Worm (Caenorhabditis elegans): ENCODE measurements around the gene gpd-2.

Gene gpd-2

ce11 chrX:3127626-3128142, 13.2 kb upstream of the gpd-2 start (continued):
- TF ChIP-seq egl-27 (tag; optimal IDR thresholded peaks at IDR 0.05) = peak; percentile 85 to 90
- TF ChIP-seq F16B12.6 (tag; optimal IDR thresholded peaks at IDR 0.05) = peak; percentile 6
- TF ChIP-seq pqm-1 (tag; optimal IDR thresholded peaks at IDR 0.05) = peak; percentile 73

- no peak for TF ChIP-seq snu-23 (GFP tag; optimal IDR thresholded peaks at IDR 0.05)
- no peak for TF ChIP-seq lir-3 (tag; optimal IDR thresholded peaks at IDR 0.05; ENCODE audit: poor library complexity)
- no peak for TF ChIP-seq unc-98 (GFP tag; IDR thresholded peaks at IDR 0.05)
- no peak for TF ChIP-seq nhr-237 (tag; optimal IDR thresholded peaks at IDR 0.05)
- TF ChIP-seq mdl-1 (tag; optimal IDR thresholded peaks at IDR 0.05) = no peak
- no peak for TF ChIP-seq pag-3 (tag; optimal IDR thresholded peaks at IDR 0.05; ENCODE audit: borderline replicate concordance, insufficient read depth)
- no peak for TF ChIP-seq nhr-47 (tag; optimal IDR thresholded peaks at IDR 0.05)
- TF ChIP-seq ztf-4 (tag; optimal IDR thresholded peaks at IDR 0.05) = no peak
- TF ChIP-seq nhr-12 (tag; optimal IDR thresholded peaks at IDR 0.05) = no peak
- TF ChIP-seq sox-4 (tag; optimal IDR thresholded peaks at IDR 0.05) = no peak
- no peak for TF ChIP-seq snpc-4 (tag; optimal IDR thresholded peaks at IDR 0.05)
- no peak for TF ChIP-seq lin-39 (tag; optimal IDR thresholded peaks at IDR 0.05)
- TF ChIP-seq zip-4 (GFP tag; optimal IDR thresholded peaks at IDR 0.05) = no peak
- TF ChIP-seq rnt-1 (tag; optimal IDR thresholded peaks at IDR 0.05) = no peak
- TF ChIP-seq unc-130 (tag; optimal IDR thresholded peaks at IDR 0.05) = no peak
- TF ChIP-seq vab-15 (tag; optimal IDR thresholded peaks at IDR 0.05) = no peak
- TF ChIP-seq alr-1 (tag; optimal IDR thresholded peaks at IDR 0.05; ENCODE audit: borderline replicate concordance) = no peak
- TF ChIP-seq lin-35 (GFP tag; optimal IDR thresholded peaks at IDR 0.05) = no peak
- TF ChIP-seq nhr-19 (GFP tag; conservative IDR thresholded peaks at IDR 0.05) = no peak
- no peak for TF ChIP-seq mep-1 (tag; optimal IDR thresholded peaks at IDR 0.05)
These were observed 12.5 kb upstream of the gpd-2 start, which contains the start of gene spc-1 for ce11 chrX:3126979-3127378. Gene spc-1 (minus strand): TSS chrX:3127079.

- peak; percentile 42 for TF ChIP-seq nhr-71 (tag; optimal IDR thresholded peaks at IDR 0.05)
- no peak for TF ChIP-seq sptf-1 (tag; optimal IDR thresholded peaks at IDR 0.05)
- TF ChIP-seq egl-27 (tag; optimal IDR thresholded peaks at IDR 0.05) = no peak
- TF ChIP-seq lin-14 (GFP tag; optimal IDR thresholded peaks at IDR 0.05) = peak; percentile 88
- peak; percentile 13 for TF ChIP-seq snu-23 (GFP tag; optimal IDR thresholded peaks at IDR 0.05)
- TF ChIP-seq ceh-82 (tag; optimal IDR thresholded peaks at IDR 0.05) = peak in 2 of 3 experiments; percentile 1 to 52
- peak; percentile 43 for TF ChIP-seq tbx-2 (tag; optimal IDR thresholded peaks at IDR 0.05)
- TF ChIP-seq swsn-7 (tag; optimal IDR thresholded peaks at IDR 0.05) = peak; percentile 20
- no peak for TF ChIP-seq nhr-20 (tag; optimal IDR thresholded peaks at IDR 0.05)
- TF ChIP-seq isw-1 (GFP tag; IDR thresholded peaks at IDR 0.05) = 0 out of 2 replicates have a peak, but pooled peaks have one; percentile 5
- TF ChIP-seq fkh-10 (GFP tag; optimal IDR thresholded peaks at IDR 0.05) = peak; percentile 30
- TF ChIP-seq ces-1 (GFP tag; optimal IDR thresholded peaks at IDR 0.05) = peak; percentile 40
These were observed 11.7 kb upstream of the gpd-2 start for ce11 chrX:3126233-3126632.

ce11 chrX:3119606-3120005, 5.1 kb upstream of the gpd-2 start:
- TF ChIP-seq snu-23 (GFP tag; optimal IDR thresholded peaks at IDR 0.05) = no peak
- no peak for TF ChIP-seq lsy-2 (tag; optimal IDR thresholded peaks at IDR 0.05)
- TF ChIP-seq ztf-4 (tag; optimal IDR thresholded peaks at IDR 0.05) = no peak
- no peak for TF ChIP-seq nhr-90 (tag; optimal IDR thresholded peaks at IDR 0.05; ENCODE audit: poor library complexity)
- TF ChIP-seq C34B4.2 (tag; optimal IDR thresholded peaks at IDR 0.05) = no peak
- TF ChIP-seq pqm-1 (tag; optimal IDR thresholded peaks at IDR 0.05) = no peak
- no peak for TF ChIP-seq tbx-2 (tag; optimal IDR thresholded peaks at IDR 0.05)
- no peak for TF ChIP-seq unc-30 (tag; optimal IDR thresholded peaks at IDR 0.05)
- no peak for TF ChIP-seq lin-13 (GFP tag; optimal IDR thresholded peaks at IDR 0.05)
- TF ChIP-seq nhr-237 (tag; optimal IDR thresholded peaks at IDR 0.05) = no peak
- no peak for TF ChIP-seq sup-37 (GFP tag; optimal IDR thresholded peaks at IDR 0.05)
- TF ChIP-seq aha-1 (tag; optimal IDR thresholded peaks at IDR 0.05) = no peak
- no peak for TF ChIP-seq C04F5.9 (tag; optimal IDR thresholded peaks at IDR 0.05)
